Fruit fly (Drosophila melanogaster) whole organism, embryonic: ENCODE results near the gene Rbp6.
A peak's percentile ranks its signal among the peaks of the same experiment; 100 is the strongest.

Experiments used
- Abd-B ChIP-seq: fragments of 200-800 bp; sonication (Bioruptor generic); optimal IDR thresholded peaks from 2 replicates; lab custom pipeline; 2018; ENCODE audit warnings: missing biosample characterization, mild to moderate bottlenecking, missing genetic modification characterization, moderate library complexity
- Antp ChIP-seq: fragments of 200-800 bp; sonication (Bioruptor generic); optimal IDR thresholded peaks from 3 replicates; lab custom pipeline; 2016; ENCODE audit warnings: missing biosample characterization, missing genetic modification characterization
- CG10366 ChIP-seq: fragments of 200-800 bp; sonication (Bioruptor generic); IDR thresholded peaks from 2 replicates; pipeline ENCODE4 v1.3.6; 2022; ENCODE audit warnings: missing biosample characterization, missing genetic modification characterization
- CG10979 ChIP-seq: fragments of 200-800 bp; sonication (Bioruptor generic); optimal IDR thresholded peaks from 2 replicates; lab custom pipeline; 2018; ENCODE audit warnings: missing biosample characterization, mild to moderate bottlenecking, missing genetic modification characterization, moderate library complexity
- CG11398 ChIP-seq: fragments of 200-800 bp; sonication (Bioruptor generic); optimal IDR thresholded peaks from 2 replicates; lab custom pipeline; 2016; ENCODE audit warnings: missing biosample characterization, missing genetic modification characterization
- CG12104 ChIP-seq: fragments of 200-800 bp; sonication (Bioruptor generic); optimal IDR thresholded peaks from 3 replicates; lab custom pipeline; 2016; ENCODE audit warnings: missing biosample characterization, missing genetic modification characterization
- CG12659 ChIP-seq: fragments of 200-800 bp; sonication (Bioruptor generic); optimal IDR thresholded peaks from 3 replicates; lab custom pipeline; 2017; ENCODE audit warnings: mild to moderate bottlenecking, missing biosample characterization, missing genetic modification reagents, missing genetic modification characterization
- CG12744 ChIP-seq: fragments of 200-800 bp; sonication (Bioruptor generic); optimal IDR thresholded peaks from 2 replicates; lab custom pipeline; 2016; ENCODE audit warnings: missing biosample characterization, missing genetic modification characterization
- CG18599 ChIP-seq: fragments of 200-800 bp; sonication (Bioruptor generic); optimal IDR thresholded peaks from 3 replicates; lab custom pipeline; 2017; ENCODE audit warnings: missing biosample characterization, missing genetic modification characterization, mild to moderate bottlenecking, moderate library complexity, missing genetic modification reagents
- CG2199 ChIP-seq: fragments of 200-800 bp; sonication (Bioruptor generic); IDR thresholded peaks from 3 replicates; pipeline ENCODE4 v1.3.6; 2022; ENCODE audit warnings: missing biosample characterization, missing genetic modification characterization
- CG2712 ChIP-seq: fragments of 200-800 bp; optimal IDR thresholded peaks from 3 replicates; lab custom pipeline; 2019; ENCODE audit warnings: missing biosample characterization, mild to moderate bottlenecking, missing genetic modification characterization, moderate library complexity
- CG3838 ChIP-seq: fragments of 200-800 bp; sonication (Bioruptor generic); optimal IDR thresholded peaks from 3 replicates; lab custom pipeline; 2016; ENCODE audit warnings: missing biosample characterization, missing genetic modification characterization
- CG4707 ChIP-seq: fragments of 200-800 bp; sonication (Bioruptor generic); optimal IDR thresholded peaks from 2 replicates; lab custom pipeline; 2018; ENCODE audit warnings: missing biosample characterization, mild to moderate bottlenecking, missing genetic modification characterization, moderate library complexity
- CG5245 ChIP-seq: fragments of 200-800 bp; sonication (Bioruptor generic); optimal IDR thresholded peaks from 3 replicates; lab custom pipeline; 2016; ENCODE audit warnings: missing biosample characterization, missing genetic modification characterization
- CG6654 ChIP-seq: fragments of 200-800 bp; sonication (Bioruptor generic); optimal IDR thresholded peaks from 2 replicates; lab custom pipeline; 2017; ENCODE audit warnings: missing biosample characterization, mild to moderate bottlenecking, missing genetic modification characterization
- Chrac-16 ChIP-seq: fragments of 200-800 bp; sonication (Bioruptor generic); optimal IDR thresholded peaks from 3 replicates; lab custom pipeline; 2016; ENCODE audit warnings: missing biosample characterization, missing genetic modification characterization
- HLH54F ChIP-seq: fragments of 200-800 bp; sonication (Bioruptor generic); optimal IDR thresholded peaks from 3 replicates; lab custom pipeline; 2016; ENCODE audit warnings: missing biosample characterization, missing genetic modification characterization
- Hsf ChIP-seq: fragments of 200-800 bp; sonication (Bioruptor generic); optimal IDR thresholded peaks from 3 replicates; lab custom pipeline; 2016; ENCODE audit warnings: missing biosample characterization, missing genetic modification characterization
- Med ChIP-seq: fragments of 200-800 bp; sonication (Bioruptor generic); peaks from one replicate; lab custom pipeline; 2016; ENCODE audit warnings: missing biosample characterization, missing genetic modification characterization, mild to moderate bottlenecking, inconsistent platforms, moderate library complexity
- Mes4 ChIP-seq: fragments of 200-800 bp; sonication (Bioruptor generic); optimal IDR thresholded peaks from 2 replicates; lab custom pipeline; 2016; ENCODE audit warnings: missing biosample characterization, missing genetic modification characterization
- NC2α ChIP-seq: fragments of 200-800 bp; sonication (Bioruptor generic); optimal IDR thresholded peaks from 2 replicates; lab custom pipeline; 2016; ENCODE audit warnings: missing biosample characterization, missing genetic modification characterization
- Nf-YB ChIP-seq: fragments of 200-800 bp; sonication (Bioruptor generic); optimal IDR thresholded peaks from 3 replicates; lab custom pipeline; 2019; ENCODE audit warnings: missing biosample characterization, mild to moderate bottlenecking, missing genetic modification characterization, moderate library complexity
- YL-1 ChIP-seq: fragments of 200-800 bp; sonication (Bioruptor generic); optimal IDR thresholded peaks from 3 replicates; lab custom pipeline; 2017; ENCODE audit warnings: missing biosample characterization, mild to moderate bottlenecking, missing genetic modification characterization
- ara ChIP-seq: fragments of 200-800 bp; sonication (Bioruptor generic); IDR thresholded peaks from 2 replicates; pipeline ENCODE4 v1.3.6; 2022; ENCODE audit warnings: missing biosample characterization, missing genetic modification characterization
- ase ChIP-seq: fragments of 200-800 bp; sonication (Bioruptor generic); IDR thresholded peaks from 3 replicates; pipeline ENCODE4 v1.3.6; 2022; ENCODE audit warnings: missing biosample characterization, missing genetic modification characterization
- bbx ChIP-seq: fragments of 200-800 bp; sonication (Bioruptor generic); IDR thresholded peaks from 2 replicates; pipeline ENCODE4 v1.3.6; 2022; ENCODE audit warnings: missing biosample characterization, missing genetic modification characterization; ENCODE audit not compliant: partially characterized antibody
- cato ChIP-seq: fragments of 200-800 bp; sonication (Bioruptor generic); optimal IDR thresholded peaks from 2 replicates; lab custom pipeline; 2016; ENCODE audit warnings: missing biosample characterization, missing genetic modification characterization, borderline replicate concordance
- crp ChIP-seq, 2 experiments: fragments of 200-800 bp; sonication (Bioruptor generic); optimal IDR thresholded peaks; 2 replicates in 1 of 2; 3 replicates in 1 of 2; lab custom pipeline; 2017; ENCODE audit warnings: missing biosample characterization in 2 of 2, missing genetic modification characterization in 2 of 2, mild to moderate bottlenecking in 1 of 2, moderate library complexity in 1 of 2
- emc ChIP-seq: fragments of 200-800 bp; sonication (Bioruptor generic); optimal IDR thresholded peaks from 2 replicates; lab custom pipeline; 2016; ENCODE audit warnings: missing biosample characterization, missing genetic modification characterization
- fru ChIP-seq: fragments of >200 bp; optimal IDR thresholded peaks from 2 replicates; lab custom pipeline; 2017
- gfzf ChIP-seq: fragments of 200-800 bp; sonication (Bioruptor generic); optimal IDR thresholded peaks from 2 replicates; lab custom pipeline; 2016; ENCODE audit warnings: missing biosample characterization, mild to moderate bottlenecking, missing genetic modification characterization, moderate library complexity
- jigr1 ChIP-seq: fragments of 200-800 bp; sonication (Bioruptor generic); IDR thresholded peaks from 3 replicates; pipeline ENCODE4 v1.3.6; 2022; ENCODE audit warnings: missing biosample characterization, missing genetic modification characterization
- jumu ChIP-seq: fragments of 200-800 bp; sonication (Bioruptor generic); optimal IDR thresholded peaks from 3 replicates; lab custom pipeline; 2016; ENCODE audit warnings: missing biosample characterization, missing genetic modification characterization
- kay ChIP-seq: fragments of 200-800 bp; sonication (Bioruptor generic); optimal IDR thresholded peaks from 2 replicates; lab custom pipeline; 2016; ENCODE audit warnings: missing biosample characterization, missing genetic modification characterization
- kni ChIP-seq: fragments of 200-800 bp; sonication (Bioruptor generic); optimal IDR thresholded peaks from 3 replicates; lab custom pipeline; 2017; ENCODE audit warnings: mild to moderate bottlenecking, missing biosample characterization, missing genetic modification reagents, missing genetic modification characterization
- lmd ChIP-seq: fragments of 200-800 bp; sonication (Bioruptor generic); IDR thresholded peaks from 2 replicates; pipeline ENCODE4 v1.3.6; 2022; ENCODE audit warnings: missing biosample characterization, missing genetic modification characterization
- mam ChIP-seq: fragments of 200-800 bp; sonication (Bioruptor generic); optimal IDR thresholded peaks from 3 replicates; lab custom pipeline; 2016; ENCODE audit warnings: missing biosample characterization, missing genetic modification characterization
- mld ChIP-seq: fragments of 200-800 bp; sonication (Bioruptor generic); IDR thresholded peaks from 3 replicates; pipeline ENCODE4 v1.3.6; 2022; ENCODE audit warnings: missing biosample characterization, missing genetic modification characterization; ENCODE audit not compliant: partially characterized antibody
- nau ChIP-seq: fragments of 200-800 bp; sonication (Bioruptor generic); optimal IDR thresholded peaks from 3 replicates; lab custom pipeline; 2017; ENCODE audit warnings: missing biosample characterization, mild to moderate bottlenecking, missing genetic modification characterization, missing genetic modification reagents
- phol ChIP-seq: fragments of 200-800 bp; sonication (Bioruptor generic); optimal IDR thresholded peaks from 3 replicates; lab custom pipeline; 2018; ENCODE audit warnings: missing biosample characterization, mild to moderate bottlenecking, missing genetic modification characterization, moderate library complexity
- pum ChIP-seq: fragments of 200-800 bp; sonication (Bioruptor generic); optimal IDR thresholded peaks from 2 replicates; lab custom pipeline; 2016; ENCODE audit warnings: missing biosample characterization, missing genetic modification characterization
- ro ChIP-seq: fragments of 200-800 bp; sonication (Bioruptor generic); IDR thresholded peaks from 2 replicates; pipeline ENCODE4 v1.3.6; 2022; ENCODE audit warnings: missing biosample characterization, missing genetic modification characterization
- salm ChIP-seq: fragments of 200-800 bp; sonication (Bioruptor generic); optimal IDR thresholded peaks from 2 replicates; lab custom pipeline; 2018; ENCODE audit warnings: missing biosample characterization, mild to moderate bottlenecking, missing genetic modification characterization
- scrt ChIP-seq: fragments of 200-800 bp; sonication (Bioruptor generic); optimal IDR thresholded peaks from 2 replicates; lab custom pipeline; 2018; ENCODE audit warnings: missing biosample characterization, mild to moderate bottlenecking, missing genetic modification characterization, moderate library complexity
- sd ChIP-seq: fragments of 200-800 bp; sonication (Bioruptor generic); optimal IDR thresholded peaks from 3 replicates; lab custom pipeline; 2018; ENCODE audit warnings: missing biosample characterization, mild to moderate bottlenecking, missing genetic modification characterization, moderate library complexity
- sima ChIP-seq: fragments of 200-800 bp; sonication (Bioruptor generic); optimal IDR thresholded peaks from 2 replicates; lab custom pipeline; 2016; ENCODE audit warnings: missing biosample characterization, missing genetic modification characterization
- sisA ChIP-seq: fragments of 200-800 bp; sonication (Bioruptor generic); IDR thresholded peaks from 2 replicates; pipeline ENCODE4 v1.3.6; 2022; ENCODE audit warnings: missing biosample characterization, missing genetic modification characterization
- tap ChIP-seq: fragments of 200-800 bp; optimal IDR thresholded peaks from 3 replicates; lab custom pipeline; 2019; ENCODE audit warnings: missing biosample characterization, mild to moderate bottlenecking, missing genetic modification characterization, moderate library complexity
- wek ChIP-seq: fragments of 200-800 bp; sonication (Bioruptor generic); optimal IDR thresholded peaks from 3 replicates; lab custom pipeline; 2018; ENCODE audit warnings: missing biosample characterization, mild to moderate bottlenecking, missing genetic modification characterization, moderate library complexity

Rbp6 gene

dm6 chr3L:17015663-17016575 is 222.1 kb downstream of the Rbp6 start, which contains the start of the genes CG6664 and CG7728 (continued):
- TF ChIP-seq kay (no peak), CG12744 (GFP tag; lab: Kevin White, UChicago) (no peak), pum (GFP tag; lab: Kevin White, UChicago) (peak; percentile 35), CG2199 (GFP tag; lab: Robert Waterston, UW) (no peak), sd (tag; lab: Kevin White, UChicago) (no peak), mam (peak; percentile 66), CG12104 (GFP tag; lab: Kevin White, UChicago) (peak; percentile 52), scrt (GFP tag; lab: Kevin White, UChicago) (no peak), HLH54F (peak; percentile 44), nau (GFP tag; lab: Kevin White, UChicago) (no peak), CG11398 (GFP tag; lab: Kevin White, UChicago) (no peak), sima (GFP tag; lab: Kevin White, UChicago) (no peak), phol (tag; lab: Kevin White, UChicago) (peak; percentile 58), Med (GFP tag; lab: Kevin White, UChicago) (peak; percentile 79), CG5245 (GFP tag; lab: Kevin White, UChicago) (no peak), ro (GFP tag; lab: Robert Waterston, UW) (no peak), jumu (GFP tag; lab: Kevin White, UChicago) (peak; percentile 29), CG4707 (GFP tag; lab: Kevin White, UChicago) (peak; percentile 82), kni (GFP tag; lab: Kevin White, UChicago) (peak; percentile 43), jigr1 (GFP tag; lab: Robert Waterston, UW) (peak; percentile 18; the same call in 1 of the 3 replicates), crp (GFP tag; optimal IDR thresholded peaks at IDR 0.05; lab: Kevin White, UChicago) (peak in 1 of 2 experiments; percentile 9), ara (GFP tag; lab: Robert Waterston, UW) (no peak), salm (no peak), Chrac-16 (peak; percentile 41), CG3838 (no peak), Antp (peak; percentile 8), NC2α (GFP tag; lab: Kevin White, UChicago) (no peak), cato (GFP tag; lab: Kevin White, UChicago) (no peak), CG10979 (peak; percentile 14), gfzf (GFP tag; lab: Kevin White, UChicago) (peak; percentile 83), sisA (GFP tag; lab: Robert Waterston, UW) (peak; percentile 60), bbx (GFP tag; lab: Robert Waterston, UW) (peak; percentile 41), tap (no peak), wek (GFP tag; lab: Kevin White, UChicago) (no peak), emc (peak; percentile 8), mld (GFP tag; lab: Robert Waterston, UW) (no peak), Abd-B (GFP tag; lab: Kevin White, UChicago) (peak; percentile 40), Mes4 (GFP tag; lab: Kevin White, UChicago) (no peak), Nf-YB (GFP tag; lab: Kevin White, UChicago) (peak; percentile 30), fru (lab: Kevin White, UChicago) (no peak), CG6654 (GFP tag; lab: Kevin White, UChicago) (no peak), CG2712 (peak; percentile 51), lmd (peak; percentile 21; the same call in 1 of the 2 replicates), CG10366 (peak; percentile 52), CG18599 (GFP tag; lab: Kevin White, UChicago) (peak; percentile 13), ase (GFP tag; lab: Robert Waterston, UW) (no peak), Hsf (GFP tag; lab: Kevin White, UChicago) (peak; percentile 46), CG12659 (peak; percentile 63), YL-1 (GFP tag; lab: Kevin White, UChicago) (peak; percentile 32)
